Worm (Caenorhabditis elegans) whole organism, early embryonic: ENCODE results near the gene ref-1.
A peak's percentile ranks its signal among the peaks of the same experiment; 100 is the strongest.

Experiments used
- B0310.2 ChIP-seq: sonication (generic microtip); optimal IDR thresholded peaks from 2 replicates; lab custom pipeline; 2016; ENCODE audit warnings: mild to moderate bottlenecking, missing genetic modification characterization, missing compliant biosample characterization
- F13C5.2 ChIP-seq: sonication (generic microtip); optimal IDR thresholded peaks from 2 replicates; lab custom pipeline; 2017; ENCODE audit warnings: mild to moderate bottlenecking, missing genetic modification characterization, inconsistent platforms, missing compliant biosample characterization
- aly-1 ChIP-seq: sonication (generic microtip); optimal IDR thresholded peaks from 2 replicates; lab custom pipeline; 2016; ENCODE audit warnings: missing genetic modification characterization, missing compliant biosample characterization
- ama-1 ChIP-seq: fragments of 150-350 bp; optimal IDR thresholded peaks from 2 replicates; lab custom pipeline; 2014
- ceh-13 ChIP-seq: fragments of 200-800 bp; sonication (Bioruptor generic); optimal IDR thresholded peaks from 2 replicates; lab custom pipeline; 2018; ENCODE audit warnings: mild to moderate bottlenecking, missing genetic modification characterization, missing compliant biosample characterization
- ceh-36 ChIP-seq: sonication (generic microtip); optimal IDR thresholded peaks from 2 replicates; lab custom pipeline; 2016; ENCODE audit warnings: missing genetic modification characterization, inconsistent platforms, missing compliant biosample characterization
- ets-7 ChIP-seq: sonication (generic microtip); optimal IDR thresholded peaks from 2 replicates; lab custom pipeline; 2016; ENCODE audit warnings: missing genotype, missing genetic modification characterization, missing compliant biosample characterization
- flt-1 ChIP-seq: fragments of 200-800 bp; sonication (Bioruptor generic); IDR thresholded peaks from 2 replicates; pipeline ENCODE4 v1.3.6; 2022; ENCODE audit warnings: missing genetic modification characterization, missing compliant biosample characterization
- hmbx-1 ChIP-seq: sonication (generic microtip); optimal IDR thresholded peaks from 2 replicates; lab custom pipeline; 2016; ENCODE audit warnings: mild to moderate bottlenecking, missing genetic modification characterization, missing compliant biosample characterization
- hmg-4 ChIP-seq: fragments of 200-800 bp; sonication (Bioruptor generic); optimal IDR thresholded peaks from 2 replicates; lab custom pipeline; 2018; ENCODE audit warnings: mild to moderate bottlenecking, missing genetic modification characterization, missing compliant biosample characterization
- hnd-1 ChIP-seq: sonication (generic microtip); optimal IDR thresholded peaks from 2 replicates; lab custom pipeline; 2016; ENCODE audit warnings: missing genetic modification characterization, missing compliant biosample characterization
- pes-1 ChIP-seq: fragments of 200-800 bp; sonication (Bioruptor generic); IDR thresholded peaks from 2 replicates; pipeline ENCODE4 v1.3.6; 2022; ENCODE audit warnings: missing genetic modification reagents, missing genetic modification characterization, missing compliant biosample characterization
- scrt-1 ChIP-seq: fragments of 200-800 bp; sonication (Bioruptor generic); IDR thresholded peaks from 2 replicates; pipeline ENCODE4 v1.3.6; 2022; ENCODE audit warnings: missing genetic modification characterization, missing compliant biosample characterization
- sea-1 ChIP-seq: fragments of 200-800 bp; sonication (Bioruptor generic); conservative IDR thresholded peaks from 2 replicates; pipeline ENCODE4 v1.3.6; 2022; ENCODE audit warnings: missing genetic modification characterization, missing compliant biosample characterization
- tbx-11 ChIP-seq: fragments of 200-800 bp; sonication (Bioruptor generic); IDR thresholded peaks from 2 replicates; pipeline ENCODE4 v1.3.6; 2022; ENCODE audit warnings: missing genetic modification characterization, missing compliant biosample characterization
- tbx-37 ChIP-seq: fragments of 200-800 bp; sonication (Bioruptor generic); conservative IDR thresholded peaks from 2 replicates; pipeline ENCODE4 v1.3.6; 2022; ENCODE audit warnings: missing genetic modification reagents, missing genetic modification characterization, missing compliant biosample characterization
- tra-4 ChIP-seq: sonication (generic microtip); optimal IDR thresholded peaks from 2 replicates; lab custom pipeline; 2017; ENCODE audit warnings: missing genetic modification characterization, missing compliant biosample characterization

Gene ref-1

ce11 chrII:10218171-10218570 is at the start of gene ref-1:
ref-1 (plus strand) TSS chrII:10218471.
- TF ChIP-seq ceh-13 (GFP tag; lab: Kevin White, UChicago) (no peak), tbx-37 (no peak), B0310.2 (tag; lab: Kevin White, UChicago) (no peak), scrt-1 (no peak), ets-7 (tag; lab: Kevin White, UChicago) (no peak), hmg-4 (no peak), sea-1 (GFP tag; lab: Robert Waterston, UW) (no peak), hmbx-1 (tag; lab: Kevin White, UChicago) (no peak)

ce11 chrII:10168905-10169782 is 49.1 kb upstream of the ref-1 start, which contains the start of gene daf-19:
daf-19 (minus strand) TSS chrII:10169346.
- TF ChIP-seq hnd-1 (tag; lab: Kevin White, UChicago) (peak; percentile 24), sea-1 (GFP tag; lab: Robert Waterston, UW) (0 out of 2 replicates have a peak, but pooled peaks have one; percentile 39), ets-7 (tag; lab: Kevin White, UChicago) (no peak), hmg-4 (peak; percentile 93), tbx-11 (no peak), aly-1 (tag; lab: Kevin White, UChicago) (peak; percentile 87), tra-4 (tag; lab: Kevin White, UChicago) (peak; percentile 62), ceh-13 (GFP tag; lab: Kevin White, UChicago) (no peak), B0310.2 (tag; lab: Kevin White, UChicago) (peak; percentile 52), flt-1 (GFP tag; lab: Robert Waterston, UW) (peak; percentile 17; the same call in 1 of the 2 replicates), pes-1 (GFP tag; lab: Robert Waterston, UW) (no peak), ceh-36 (peak; percentile 47), F13C5.2 (tag; lab: Kevin White, UChicago) (peak; percentile 77), hmbx-1 (tag; lab: Kevin White, UChicago) (peak; percentile 26), scrt-1 (peak; percentile 73; the same call in 1 of the 2 replicates)

- TF ChIP-seq hmbx-1 (tag; lab: Kevin White, UChicago) (no peak), B0310.2 (tag; lab: Kevin White, UChicago) (no peak), tra-4 (tag; lab: Kevin White, UChicago) (no peak), tbx-11 (no peak)
Observed at ce11 chrII:10170837-10171318, 47.4 kb upstream of the ref-1 start, which contains the start of gene gpd-4. gpd-4 (plus strand) TSS chrII:10171268.

ce11 chrII:10172436-10172973 is 45.8 kb upstream of the ref-1 start, which contains the start of gene wbp-11:
wbp-11 (plus strand) TSS chrII:10172923.
- TF ChIP-seq ama-1 (no peak), sea-1 (GFP tag; lab: Robert Waterston, UW) (no peak), flt-1 (GFP tag; lab: Robert Waterston, UW) (no peak), ets-7 (tag; lab: Kevin White, UChicago) (no peak), hnd-1 (tag; lab: Kevin White, UChicago) (no peak), B0310.2 (tag; lab: Kevin White, UChicago) (no peak), tbx-11 (no peak), hmbx-1 (tag; lab: Kevin White, UChicago) (no peak), aly-1 (tag; lab: Kevin White, UChicago) (no peak), tbx-37 (no peak), ceh-13 (GFP tag; lab: Kevin White, UChicago) (no peak), scrt-1 (no peak), hmg-4 (no peak), F13C5.2 (tag; lab: Kevin White, UChicago) (no peak), ceh-36 (no peak)

ce11 chrII:10174338-10174737 is 43.9 kb upstream of the ref-1 start, which contains the start of gene F33H1.4:
F33H1.4 (plus strand) TSS chrII:10174648.
- TF ChIP-seq ama-1 (peak; percentile 3), F13C5.2 (tag; lab: Kevin White, UChicago) (peak; percentile 45), ceh-13 (GFP tag; lab: Kevin White, UChicago) (no peak)

- TF ChIP-seq tbx-37 (no peak), ama-1 (no peak), sea-1 (GFP tag; lab: Robert Waterston, UW) (no peak), hmbx-1 (tag; lab: Kevin White, UChicago) (no peak), pes-1 (GFP tag; lab: Robert Waterston, UW) (no peak), aly-1 (tag; lab: Kevin White, UChicago) (no peak), ceh-13 (GFP tag; lab: Kevin White, UChicago) (no peak), flt-1 (GFP tag; lab: Robert Waterston, UW) (no peak)
Observed at ce11 chrII:10182634-10183033, 35.6 kb upstream of the ref-1 start, which contains the start of gene srd-1. srd-1 (minus strand) TSS chrII:10182734.

ce11 chrII:10187808-10188207 is 30.5 kb upstream of the ref-1 start, which contains the start of gene srd-2:
srd-2 (minus strand) TSS chrII:10187908.
- TF ChIP-seq tbx-11 (no peak), ceh-13 (GFP tag; lab: Kevin White, UChicago) (no peak), aly-1 (tag; lab: Kevin White, UChicago) (no peak), tbx-37 (no peak), ets-7 (tag; lab: Kevin White, UChicago) (no peak), ceh-36 (no peak), hmg-4 (no peak), hnd-1 (tag; lab: Kevin White, UChicago) (no peak), tra-4 (tag; lab: Kevin White, UChicago) (no peak), F13C5.2 (tag; lab: Kevin White, UChicago) (no peak), flt-1 (GFP tag; lab: Robert Waterston, UW) (no peak), sea-1 (GFP tag; lab: Robert Waterston, UW) (no peak), B0310.2 (tag; lab: Kevin White, UChicago) (no peak), hmbx-1 (tag; lab: Kevin White, UChicago) (no peak)
